Worm (Caenorhabditis elegans): ENCODE data around the gene atad-3.

atad-3 gene

DNA sequence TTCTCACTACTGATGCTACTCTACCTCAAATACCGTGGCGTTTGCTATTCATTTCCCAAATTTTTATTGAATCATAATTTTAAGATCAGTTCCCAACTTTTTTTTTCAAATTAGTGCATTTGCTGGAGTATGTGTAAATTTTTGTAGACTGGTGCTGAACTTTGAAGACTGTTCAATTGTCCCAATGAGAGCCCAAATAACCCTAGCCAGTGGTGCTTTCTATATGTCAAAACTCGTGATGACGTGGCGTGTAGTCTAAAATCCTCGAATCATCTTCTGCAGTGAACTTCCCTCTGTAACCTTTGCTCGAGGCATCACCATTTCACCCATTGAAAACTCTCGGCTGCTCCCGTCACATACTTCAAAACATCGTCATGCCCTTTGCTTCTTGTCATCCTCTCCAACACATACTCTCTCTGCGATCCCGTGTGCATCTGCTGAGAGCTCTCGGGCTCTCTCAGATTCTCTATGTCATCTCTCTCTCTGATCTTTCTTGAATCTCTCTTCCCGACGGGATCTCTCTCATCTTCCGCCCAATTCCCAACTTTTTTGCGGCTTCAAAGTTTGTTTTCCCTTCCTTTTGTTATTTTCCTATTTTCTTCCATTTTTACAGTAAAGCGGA is 44.3 kb upstream of the atad-3 start (continued):
- TF ChIP-seq elt-2 (tag; optimal IDR thresholded peaks at IDR 0.05) (no peak), mdl-1 (tag; optimal IDR thresholded peaks at IDR 0.05) (peak in 1 of 2 experiments; percentile 24), unc-86 (tag; optimal IDR thresholded peaks at IDR 0.05) (no peak), lin-14 (GFP tag; optimal IDR thresholded peaks at IDR 0.05) (peak; percentile 46), efl-1 (optimal IDR thresholded peaks at IDR 0.05) (no peak), efl-1 (GFP tag; optimal IDR thresholded peaks at IDR 0.05 in 1 of 2) (peak in 1 of 2 experiments; percentile 47), nhr-85 (tag) (no peak), pag-3 (tag; optimal IDR thresholded peaks at IDR 0.05; ENCODE audit: borderline replicate concordance, insufficient read depth) (no peak), dsc-1 (tag; optimal IDR thresholded peaks at IDR 0.05) (peak; percentile 28), pqm-1 (tag; optimal IDR thresholded peaks at IDR 0.05) (no peak), ces-1 (GFP tag; optimal IDR thresholded peaks at IDR 0.05) (no peak), lin-15B (tag; optimal IDR thresholded peaks at IDR 0.05) (no peak), snu-23 (GFP tag; optimal IDR thresholded peaks at IDR 0.05) (peak; percentile 43), nhr-71 (tag; optimal IDR thresholded peaks at IDR 0.05) (peak; percentile 51), irx-1 (tag; optimal IDR thresholded peaks at IDR 0.05) (no peak), nhr-19 (GFP tag; conservative IDR thresholded peaks at IDR 0.05) (0 out of 2 replicates have a peak, but pooled peaks have one; percentile 10), isw-1 (GFP tag; IDR thresholded peaks at IDR 0.05) (no peak), vab-15 (tag; optimal IDR thresholded peaks at IDR 0.05) (no peak), hpl-2 (GFP tag; optimal IDR thresholded peaks at IDR 0.05) (no peak)

DNA sequence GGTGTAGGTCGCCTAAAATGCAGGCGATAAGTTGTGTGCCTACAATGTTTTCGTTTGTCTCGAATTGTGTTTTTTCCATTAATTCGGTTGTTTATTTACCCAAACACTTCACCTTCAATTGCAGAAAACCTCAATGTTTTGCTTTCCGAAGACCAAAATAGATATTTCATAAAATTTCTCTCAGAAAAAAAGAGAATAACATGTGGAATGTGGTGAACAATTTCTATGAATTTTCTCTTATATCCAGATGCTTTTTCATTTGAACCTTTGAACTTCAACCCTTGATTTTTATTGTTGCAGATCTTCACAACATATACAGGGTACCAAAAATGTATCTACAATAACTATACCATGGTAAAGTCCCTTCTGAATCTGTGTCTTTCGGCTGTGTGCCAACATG is 42.4 kb upstream of the atad-3 start, which contains the start of gene T01E8.1:
T01E8.1 (plus strand) TSS at position 301 of the 400 bp plus-strand sequence.
- TF ChIP-seq nhr-90 (tag; optimal IDR thresholded peaks at IDR 0.05; ENCODE audit: poor library complexity) (no peak), dsc-1 (tag; optimal IDR thresholded peaks at IDR 0.05) (peak; percentile 37)

ce11 chrII:10218171-10218570 is 30.6 kb upstream of the atad-3 start, which contains the start of gene ref-1:
Gene ref-1, plus strand, starts transcription at chrII:10218471.
- TF ChIP-seq efl-1 (optimal IDR thresholded peaks at IDR 0.05) (no peak), efl-1 (GFP tag; optimal IDR thresholded peaks at IDR 0.05 in 1 of 2) (peak in 1 of 2 experiments; percentile 54), egl-13 (tag; optimal IDR thresholded peaks at IDR 0.05) (no peak)

ce11 chrII:10220631-10221030 is 28.2 kb upstream of the atad-3 start:
- TF ChIP-seq lin-14 (GFP tag; optimal IDR thresholded peaks at IDR 0.05) (peak; percentile 66), blmp-1 (tag; optimal IDR thresholded peaks at IDR 0.05) (peak; percentile 26), unc-86 (tag; optimal IDR thresholded peaks at IDR 0.05) (no peak)

- TF ChIP-seq elt-2 (tag; optimal IDR thresholded peaks at IDR 0.05) (peak; percentile 68), lsy-2 (tag; optimal IDR thresholded peaks at IDR 0.05) (no peak)
These were observed 27.2 kb upstream of the atad-3 start for ce11 chrII:10221627-10222026.

ce11 chrII:10222577-10222976 is 26.2 kb upstream of the atad-3 start, which contains the start of gene plc-3:
Gene plc-3, plus strand, starts transcription at chrII:10222877.
- TF ChIP-seq efl-1 (optimal IDR thresholded peaks at IDR 0.05) (no peak), efl-1 (GFP tag; optimal IDR thresholded peaks at IDR 0.05 in 1 of 2) (peak in 1 of 2 experiments; percentile 38), rnt-1 (tag; optimal IDR thresholded peaks at IDR 0.05) (no peak)

ce11 chrII:10227030-10227429 is 21.8 kb upstream of the atad-3 start, which contains the start of gene srh-135:
Gene srh-135, minus strand, starts transcription at chrII:10227130.
- TF ChIP-seq ces-1 (GFP tag; optimal IDR thresholded peaks at IDR 0.05) = no peak

- TF ChIP-seq snu-23 (GFP tag; optimal IDR thresholded peaks at IDR 0.05) (no peak), unc-130 (tag; optimal IDR thresholded peaks at IDR 0.05) (no peak), lin-39 (tag; optimal IDR thresholded peaks at IDR 0.05) (no peak), lin-14 (GFP tag; optimal IDR thresholded peaks at IDR 0.05) (no peak), ceh-88 (GFP tag; IDR thresholded peaks at IDR 0.05) (no peak), nhr-71 (tag; optimal IDR thresholded peaks at IDR 0.05) (no peak), ets-5 (GFP tag; IDR thresholded peaks at IDR 0.05) (no peak), sox-4 (tag; optimal IDR thresholded peaks at IDR 0.05) (no peak), hpl-2 (GFP tag; optimal IDR thresholded peaks at IDR 0.05) (no peak)
These were observed 17.8 kb upstream of the atad-3 start, which contains the start of gene T01E8.8 for ce11 chrII:10230972-10231371. Gene T01E8.8, plus strand, starts transcription at chrII:10231272.
